Fruit fly (Drosophila melanogaster) whole organism, pupa: ENCODE results near the gene mTor.

Experiments
- CG13204 ChIP-seq: fragments of 200-800 bp; sonication (Bioruptor generic); optimal IDR thresholded peaks from 2 replicates; lab custom pipeline; 2018; ENCODE audit warnings: missing biosample characterization, mild to moderate bottlenecking, missing genetic modification characterization, moderate library complexity
- CG14655 ChIP-seq: fragments of 200-800 bp; sonication (Bioruptor generic); optimal IDR thresholded peaks from 3 replicates; lab custom pipeline; 2017; ENCODE audit warnings: mild to moderate bottlenecking, missing biosample characterization, missing genetic modification reagents, missing genetic modification characterization
- CG17806 ChIP-seq: fragments of 200-800 bp; sonication (Bioruptor generic); optimal IDR thresholded peaks from 2 replicates; lab custom pipeline; 2018; ENCODE audit warnings: missing biosample characterization, mild to moderate bottlenecking, missing genetic modification characterization, moderate library complexity
- CG32121 ChIP-seq: fragments of 200-800 bp; sonication (Bioruptor generic); IDR thresholded peaks from 2 replicates; pipeline ENCODE4 v1.3.6; 2022; ENCODE audit warnings: missing biosample characterization, missing genetic modification characterization
- CG4496 ChIP-seq: fragments of 200-800 bp; sonication (Bioruptor generic); IDR thresholded peaks from 3 replicates; pipeline ENCODE4 v1.3.6; 2022; ENCODE audit warnings: missing biosample characterization, missing genetic modification characterization
- CG8301 ChIP-seq: fragments of 200-800 bp; sonication (Bioruptor generic); optimal IDR thresholded peaks from 2 replicates; lab custom pipeline; 2018; ENCODE audit warnings: missing biosample characterization, mild to moderate bottlenecking, missing genetic modification characterization
- D1 ChIP-seq: fragments of 200-800 bp; sonication (Bioruptor generic); optimal IDR thresholded peaks from 2 replicates; lab custom pipeline; 2018; ENCODE audit warnings: missing biosample characterization, mild to moderate bottlenecking, missing genetic modification characterization, moderate library complexity
- EcR ChIP-seq: fragments of 200-800 bp; sonication (Bioruptor generic); optimal IDR thresholded peaks from 3 replicates; lab custom pipeline; 2019; ENCODE audit warnings: missing biosample characterization, missing genetic modification characterization, mild to moderate bottlenecking, moderate library complexity, missing genetic modification reagents

DNA sequence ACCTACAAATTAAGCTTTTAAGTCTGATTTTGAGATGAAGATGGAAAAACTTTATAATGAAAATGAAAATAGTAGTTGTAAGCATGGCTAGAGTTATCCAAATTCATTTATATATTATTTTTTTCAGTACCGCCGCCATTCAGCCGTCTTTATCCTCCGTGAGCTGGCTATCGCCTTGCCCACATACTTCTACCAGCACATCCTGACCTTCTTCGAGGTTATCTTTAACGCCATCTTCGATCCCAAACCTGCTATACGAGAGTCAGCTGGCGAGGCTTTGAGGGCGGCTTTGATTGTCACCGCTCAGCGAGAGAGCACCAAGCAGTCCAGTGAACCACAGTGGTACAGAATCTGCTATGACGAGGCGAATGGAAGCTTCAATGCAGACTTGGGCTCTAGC, 1.0 kb downstream of the mTor start:
- no peak for TF ChIP-seq CG32121
- no peak for TF ChIP-seq CG13204
- TF ChIP-seq CG14655 (GFP tag; lab: Kevin White, UChicago), result no peak
- TF ChIP-seq CG17806 (tag; lab: Kevin White, UChicago), result no peak
- no peak for TF ChIP-seq CG8301
- TF ChIP-seq CG4496, result no peak
- no peak for TF ChIP-seq D1
- TF ChIP-seq EcR (GFP tag; lab: Kevin White, UChicago), result no peak
